Worm (Caenorhabditis elegans) whole organism, young adult: ENCODE measurements around the gene EGAP9.3.

Experiments
- B0019.2 ChIP-seq: fragments of 200-800 bp; sonication (Bioruptor generic); conservative IDR thresholded peaks from 2 replicates; pipeline ENCODE4 v1.3.6; 2022; ENCODE audit warnings: missing genetic modification reagents, missing genetic modification characterization, missing compliant biosample characterization
- B0035.1 ChIP-seq: sonication (generic microtip); optimal IDR thresholded peaks from 2 replicates; lab custom pipeline; 2016; ENCODE audit warnings: missing genetic modification characterization, mild to moderate bottlenecking, missing compliant biosample characterization, missing genotype, missing genetic modification reagents
- B0261.1 ChIP-seq: sonication (generic microtip); optimal IDR thresholded peaks from 2 replicates; lab custom pipeline; 2016; ENCODE audit warnings: mild to moderate bottlenecking, missing genetic modification characterization, moderate library complexity, missing compliant biosample characterization
- B0336.3 ChIP-seq: fragments of 200-800 bp; sonication (Bioruptor generic); IDR thresholded peaks from 2 replicates; pipeline ENCODE4 v1.3.6; 2022; ENCODE audit warnings: missing genetic modification characterization, missing compliant biosample characterization
- F10E7.11 ChIP-seq: sonication (generic microtip); optimal IDR thresholded peaks from 2 replicates; lab custom pipeline; 2017; ENCODE audit warnings: mild to moderate bottlenecking, missing genetic modification characterization, moderate library complexity, missing compliant biosample characterization
- F23B12.7 ChIP-seq: sonication (generic microtip); optimal IDR thresholded peaks from 2 replicates; lab custom pipeline; 2017; ENCODE audit warnings: missing genetic modification characterization, mild to moderate bottlenecking, missing compliant biosample characterization, antibody characterized with exemption, moderate library complexity; ENCODE audit not compliant: insufficient read depth
- F33H1.4 ChIP-seq: fragments of 200-800 bp; sonication (Bioruptor generic); IDR thresholded peaks from 2 replicates; pipeline ENCODE4 v1.3.6; 2022; ENCODE audit warnings: missing genetic modification reagents, missing genetic modification characterization, missing compliant biosample characterization
- F57A8.1 ChIP-seq: fragments of 200-800 bp; sonication (Bioruptor generic); optimal IDR thresholded peaks from 2 replicates; lab custom pipeline; 2018; ENCODE audit warnings: mild to moderate bottlenecking, missing genetic modification characterization, moderate library complexity, missing compliant biosample characterization
- T07F8.4 ChIP-seq: sonication (generic microtip); optimal IDR thresholded peaks from 2 replicates; lab custom pipeline; 2016; ENCODE audit warnings: mild to moderate bottlenecking, missing genetic modification characterization, moderate library complexity, missing compliant biosample characterization
- T26A5.8 ChIP-seq: sonication (generic microtip); optimal IDR thresholded peaks from 2 replicates; lab custom pipeline; 2016; ENCODE audit warnings: missing genetic modification characterization, missing compliant biosample characterization
- Y79H2A.3 ChIP-seq: fragments of 200-800 bp; sonication (Bioruptor generic); conservative IDR thresholded peaks from 2 replicates; pipeline ENCODE4 v1.3.6; 2022; ENCODE audit warnings: missing genetic modification reagents, missing genetic modification characterization, missing compliant biosample characterization
- Y95B8A.8 ChIP-seq: fragments of 200-800 bp; sonication (Bioruptor generic); IDR thresholded peaks from 2 replicates; pipeline ENCODE4 v1.3.6; 2022; ENCODE audit warnings: missing genetic modification reagents, missing genetic modification characterization, missing compliant biosample characterization
- atf-7 ChIP-seq: sonication (generic microtip); optimal IDR thresholded peaks from 2 replicates; lab custom pipeline; 2017; ENCODE audit warnings: mild to moderate bottlenecking, missing genetic modification characterization, missing compliant biosample characterization
- athp-1 ChIP-seq: sonication (generic microtip); optimal IDR thresholded peaks from 2 replicates; lab custom pipeline; 2017; ENCODE audit warnings: mild to moderate bottlenecking, missing genetic modification characterization, missing compliant biosample characterization
- ccch-3 ChIP-seq: fragments of 200-800 bp; sonication (Bioruptor generic); optimal IDR thresholded peaks from 2 replicates; lab custom pipeline; 2018; ENCODE audit warnings: mild to moderate bottlenecking, missing genetic modification characterization, missing compliant biosample characterization
- cebp-1 ChIP-seq, 2 experiments: fragments of 200-800 bp in 1 of 2; sonication (Bioruptor generic) in 1 of 2; sonication (generic microtip) in 1 of 2; IDR thresholded peaks in 1 of 2; optimal IDR thresholded peaks in 1 of 2; 2 replicates each; pipeline versions ENCODE4 v1.3.6 to Lab custom; 2017 to 2022; ENCODE audit warnings: missing compliant biosample characterization in 2 of 2, missing genetic modification characterization in 2 of 2, mild to moderate bottlenecking in 1 of 2, missing genetic modification reagents in 1 of 2, moderate library complexity in 1 of 2
- cebp-2 ChIP-seq: fragments of 200-800 bp; sonication (Bioruptor generic); IDR thresholded peaks from 2 replicates; pipeline ENCODE4 v1.3.6; 2022; ENCODE audit warnings: missing genetic modification characterization, missing compliant biosample characterization
- ceh-100 ChIP-seq: fragments of 200-800 bp; sonication (Bioruptor generic); IDR thresholded peaks from 2 replicates; pipeline ENCODE4 v1.3.6; 2022; ENCODE audit warnings: missing genetic modification reagents, missing genetic modification characterization, missing compliant biosample characterization
- ceh-27 ChIP-seq: fragments of 200-800 bp; sonication (Bioruptor generic); optimal IDR thresholded peaks from 2 replicates; lab custom pipeline; 2018; ENCODE audit warnings: mild to moderate bottlenecking, missing genetic modification characterization, moderate library complexity, missing compliant biosample characterization
- ceh-79 ChIP-seq: sonication (generic microtip); optimal IDR thresholded peaks from 2 replicates; lab custom pipeline; 2017; ENCODE audit warnings: mild to moderate bottlenecking, missing genetic modification characterization, missing compliant biosample characterization
- chd-7 ChIP-seq: sonication (generic microtip); optimal IDR thresholded peaks from 2 replicates; lab custom pipeline; 2016; ENCODE audit warnings: mild to moderate bottlenecking, missing genetic modification characterization, moderate library complexity, missing compliant biosample characterization
- die-1 ChIP-seq: sonication (generic microtip); optimal IDR thresholded peaks from 2 replicates; lab custom pipeline; 2016; ENCODE audit warnings: missing genotype, mild to moderate bottlenecking, missing genetic modification characterization, missing compliant biosample characterization
- egl-18 ChIP-seq: fragments of 200-800 bp; sonication (Bioruptor generic); IDR thresholded peaks from 2 replicates; pipeline ENCODE4 v1.3.6; 2022; ENCODE audit warnings: missing genetic modification reagents, missing genetic modification characterization, missing compliant biosample characterization
- egl-44 ChIP-seq: fragments of 200-800 bp; sonication (Bioruptor generic); IDR thresholded peaks from 2 replicates; pipeline ENCODE4 v1.3.6; 2022; ENCODE audit warnings: missing genetic modification reagents, missing genetic modification characterization, missing compliant biosample characterization
- ekl-4 ChIP-seq: fragments of 200-800 bp; sonication (Bioruptor generic); IDR thresholded peaks from 2 replicates; pipeline ENCODE4 v1.3.6; 2022; ENCODE audit warnings: missing genetic modification reagents, missing genetic modification characterization, missing compliant biosample characterization
- ets-4 ChIP-seq: fragments of 200-800 bp; sonication (Bioruptor generic); optimal IDR thresholded peaks from 2 replicates; lab custom pipeline; 2018; ENCODE audit warnings: mild to moderate bottlenecking, missing genetic modification characterization, missing compliant biosample characterization
- fkh-3 ChIP-seq: sonication (generic microtip); optimal IDR thresholded peaks from 2 replicates; lab custom pipeline; 2016; ENCODE audit warnings: mild to moderate bottlenecking, missing genetic modification characterization, missing compliant biosample characterization
- him-1 ChIP-seq: sonication (generic microtip); optimal IDR thresholded peaks from 2 replicates; lab custom pipeline; 2016; ENCODE audit warnings: missing genotype, missing genetic modification reagents, missing genetic modification characterization, missing compliant biosample characterization
- hrde-1 ChIP-seq: sonication (generic microtip); optimal IDR thresholded peaks from 2 replicates; lab custom pipeline; 2016; ENCODE audit warnings: missing genetic modification characterization, mild to moderate bottlenecking, missing compliant biosample characterization, moderate library complexity, missing genotype, missing genetic modification reagents, borderline replicate concordance
- let-607 ChIP-seq, 2 experiments: fragments of 200-800 bp in 1 of 2; sonication (Bioruptor generic) in 1 of 2; sonication (generic microtip) in 1 of 2; optimal IDR thresholded peaks; 2 replicates each; lab custom pipeline; 2016 to 2018; ENCODE audit warnings: mild to moderate bottlenecking in 2 of 2, missing compliant biosample characterization in 2 of 2, missing genetic modification characterization in 2 of 2, moderate library complexity in 2 of 2, missing genotype in 1 of 2
- lin-26 ChIP-seq: fragments of 200-800 bp; sonication (Bioruptor generic); IDR thresholded peaks from 2 replicates; pipeline ENCODE4 v1.3.6; 2022; ENCODE audit warnings: missing genetic modification reagents, missing genetic modification characterization, missing compliant biosample characterization
- lin-35 ChIP-seq, 3 experiments: fragments of 150-350 bp in 2 of 3; sonication (generic microtip) in 1 of 3; optimal IDR thresholded peaks; 2 replicates each; lab custom pipeline; 2014 to 2018; ENCODE audit warnings: missing biosample characterization in 3 of 3, missing genetic modification characterization in 3 of 3, missing genetic modification reagents in 3 of 3
- lsl-1 ChIP-seq: fragments of 200-800 bp; sonication (Bioruptor generic); optimal IDR thresholded peaks from 2 replicates; lab custom pipeline; 2018; ENCODE audit warnings: mild to moderate bottlenecking, missing genetic modification characterization, moderate library complexity, missing compliant biosample characterization
- lsy-27 ChIP-seq: sonication (generic microtip); optimal IDR thresholded peaks from 2 replicates; lab custom pipeline; 2017; ENCODE audit warnings: missing genetic modification characterization, mild to moderate bottlenecking, missing compliant biosample characterization, antibody characterized with exemption, missing genotype, borderline replicate concordance; ENCODE audit not compliant: insufficient read depth
- madf-6 ChIP-seq: fragments of 200-800 bp; sonication (Bioruptor generic); IDR thresholded peaks from 2 replicates; pipeline ENCODE4 v1.3.6; 2022; ENCODE audit warnings: missing genetic modification reagents, missing genetic modification characterization, missing compliant biosample characterization
- madf-8 ChIP-seq: fragments of 200-800 bp; sonication (Bioruptor generic); conservative IDR thresholded peaks from 2 replicates; pipeline ENCODE4 v1.3.6; 2022; ENCODE audit warnings: missing genetic modification reagents, missing genetic modification characterization, missing compliant biosample characterization
- mes-4 ChIP-seq: sonication (generic microtip); optimal IDR thresholded peaks from 2 replicates; lab custom pipeline; 2016; ENCODE audit warnings: missing genotype, missing genetic modification characterization, missing compliant biosample characterization
- mxl-1 ChIP-seq: sonication (generic microtip); optimal IDR thresholded peaks from 2 replicates; lab custom pipeline; 2016; ENCODE audit warnings: missing genetic modification characterization, missing compliant biosample characterization
- nhr-80 ChIP-seq: sonication (generic microtip); optimal IDR thresholded peaks from 2 replicates; lab custom pipeline; 2016; ENCODE audit warnings: missing genetic modification characterization, missing compliant biosample characterization
- nhr-90 ChIP-seq: sonication (generic microtip); optimal IDR thresholded peaks from 2 replicates; lab custom pipeline; 2016; ENCODE audit warnings: missing genotype, mild to moderate bottlenecking, missing genetic modification characterization, missing compliant biosample characterization
- repo-1 ChIP-seq: sonication (generic microtip); optimal IDR thresholded peaks from 2 replicates; lab custom pipeline; 2017; ENCODE audit warnings: mild to moderate bottlenecking, missing genetic modification characterization, missing compliant biosample characterization
- sea-2 ChIP-seq: fragments of 200-800 bp; sonication (Bioruptor generic); IDR thresholded peaks from 2 replicates; pipeline ENCODE4 v1.3.6; 2022; ENCODE audit warnings: missing genetic modification characterization, missing compliant biosample characterization
- snpc-3.4 ChIP-seq: sonication (generic microtip); optimal IDR thresholded peaks from 2 replicates; lab custom pipeline; 2017; ENCODE audit warnings: missing genetic modification characterization, mild to moderate bottlenecking, missing compliant biosample characterization, antibody characterized with exemption, moderate library complexity, missing genotype, missing genetic modification reagents
- snpc-4 ChIP-seq, 5 experiments: fragments of 150-350 bp in 1 of 5; sonication (generic microtip) in 4 of 5; optimal IDR thresholded peaks; 2 replicates each; lab custom pipeline; 2014 to 2018; ENCODE audit warnings: missing genetic modification characterization in 5 of 5, missing biosample characterization in 3 of 5, antibody characterized with exemption in 2 of 5, mild to moderate bottlenecking in 2 of 5, missing compliant biosample characterization in 2 of 5, missing genotype in 2 of 5, moderate library complexity in 2 of 5, missing genetic modification reagents in 1 of 5
- tbp1 ChIP-seq: fragments of 200-800 bp; sonication (Bioruptor generic); optimal IDR thresholded peaks from 2 replicates; lab custom pipeline; 2018; ENCODE audit warnings: mild to moderate bottlenecking, missing genetic modification characterization, missing compliant biosample characterization
- ztf-25 ChIP-seq: fragments of 200-800 bp; sonication (Bioruptor generic); IDR thresholded peaks from 2 replicates; pipeline ENCODE4 v1.3.6; 2022; ENCODE audit warnings: missing genetic modification reagents, missing genetic modification characterization, missing compliant biosample characterization

Gene EGAP9.3

ce11 chrV:6559585-6559984 is 20.3 kb downstream of the EGAP9.3 start:
- TF ChIP-seq B0336.3 (GFP tag; lab: Robert Waterston, UW), result no peak
- peak; percentile 10 to 16 for TF ChIP-seq let-607 (tag; optimal IDR thresholded peaks at IDR 0.05; lab: Kevin White, UChicago)
- TF ChIP-seq T07F8.4, result peak; percentile 69
- peak; percentile 94 for TF ChIP-seq lin-26
- TF ChIP-seq lsl-1, result peak; percentile 43
- TF ChIP-seq ekl-4 (GFP tag; lab: Robert Waterston, UW), result peak; percentile 64
- TF ChIP-seq ceh-79, result peak; percentile 48
- peak; percentile 78; the same call in 1 of the 2 replicates for TF ChIP-seq ztf-25 (GFP tag; lab: Robert Waterston, UW)
- no peak for TF ChIP-seq egl-18
- TF ChIP-seq madf-8, result peak; percentile 45
- no peak for TF ChIP-seq repo-1 (tag; lab: Kevin White, UChicago)
- TF ChIP-seq die-1 (tag; lab: Kevin White, UChicago), result peak; percentile 89
- peak; percentile 77 for TF ChIP-seq B0261.1
- TF ChIP-seq nhr-80, result peak; percentile 42
- TF ChIP-seq mes-4, result peak; percentile 39
- peak; percentile 31 for TF ChIP-seq B0035.1
- TF ChIP-seq cebp-2 (GFP tag; lab: Robert Waterston, UW), result 0 out of 2 replicates have a peak, but pooled peaks have one; percentile 42
- no peak for TF ChIP-seq F10E7.11 (tag; lab: Kevin White, UChicago)
- TF ChIP-seq snpc-3.4 (tag; lab: Kevin White, UChicago), result peak; percentile 40
- TF ChIP-seq T26A5.8 (tag; lab: Kevin White, UChicago), result peak; percentile 45
- TF ChIP-seq fkh-3 (tag; lab: Kevin White, UChicago), result peak; percentile 70
- TF ChIP-seq athp-1 (tag; lab: Kevin White, UChicago), result peak; percentile 74
- peak; percentile 25; the same call in 1 of the 2 replicates for TF ChIP-seq B0019.2 (GFP tag; lab: Robert Waterston, UW)
- TF ChIP-seq madf-6 (GFP tag; lab: Robert Waterston, UW), result no peak; the same call in 1 of the 2 replicates
- 0 out of 2 replicates have a peak, but pooled peaks have one; percentile 45 for TF ChIP-seq cebp-1 (GFP tag; IDR thresholded peaks at IDR 0.05; lab: Robert Waterston, UW)
- TF ChIP-seq cebp-1 (tag; optimal IDR thresholded peaks at IDR 0.05; lab: Kevin White, UChicago), result no peak
- peak; percentile 60 for TF ChIP-seq ets-4
- TF ChIP-seq chd-7 (tag; lab: Kevin White, UChicago), result peak; percentile 61
- TF ChIP-seq Y95B8A.8, result 0 out of 2 replicates have a peak, but pooled peaks have one; percentile 37
- peak; percentile 57 for TF ChIP-seq F23B12.7 (tag; lab: Kevin White, UChicago)
- TF ChIP-seq atf-7 (tag; lab: Kevin White, UChicago), result peak; percentile 9
- TF ChIP-seq F33H1.4 (GFP tag; lab: Robert Waterston, UW), result peak; percentile 43; the same call in 1 of the 2 replicates
- peak; percentile 71 for TF ChIP-seq him-1 (tag; lab: Kevin White, UChicago)
- no peak for TF ChIP-seq sea-2 (GFP tag; lab: Robert Waterston, UW)
- no peak for TF ChIP-seq lin-35 (GFP tag; optimal IDR thresholded peaks at IDR 0.05; lab: Kevin White, UChicago)
- no peak for TF ChIP-seq ceh-27 (GFP tag; lab: Kevin White, UChicago)
- peak; percentile 70 for TF ChIP-seq hrde-1 (tag; lab: Kevin White, UChicago)
- TF ChIP-seq tbp1 (GFP tag; lab: Kevin White, UChicago), result peak; percentile 87
- TF ChIP-seq snpc-4 (GFP tag; optimal IDR thresholded peaks at IDR 0.05; lab: Kevin White, UChicago), result no peak
- TF ChIP-seq snpc-4 (tag; optimal IDR thresholded peaks at IDR 0.05; lab: Kevin White, UChicago), result no peak
- no peak for TF ChIP-seq ccch-3 (GFP tag; lab: Kevin White, UChicago)
- peak; percentile 49; the same call in 1 of the 2 replicates for TF ChIP-seq ceh-100 (GFP tag; lab: Robert Waterston, UW)
- peak; percentile 85 for TF ChIP-seq egl-44 (GFP tag; lab: Robert Waterston, UW)
- peak; percentile 52 for TF ChIP-seq mxl-1 (tag; lab: Kevin White, UChicago)
- TF ChIP-seq F57A8.1 (GFP tag; lab: Kevin White, UChicago), result peak; percentile 66
- no peak for TF ChIP-seq lsy-27 (tag; lab: Kevin White, UChicago)
- peak; percentile 89 for TF ChIP-seq nhr-90 (tag; lab: Kevin White, UChicago)
- TF ChIP-seq Y79H2A.3 (GFP tag; lab: Robert Waterston, UW), result no peak
